Worm (Caenorhabditis elegans): ENCODE data around the gene F54B11.11.

DNA sequence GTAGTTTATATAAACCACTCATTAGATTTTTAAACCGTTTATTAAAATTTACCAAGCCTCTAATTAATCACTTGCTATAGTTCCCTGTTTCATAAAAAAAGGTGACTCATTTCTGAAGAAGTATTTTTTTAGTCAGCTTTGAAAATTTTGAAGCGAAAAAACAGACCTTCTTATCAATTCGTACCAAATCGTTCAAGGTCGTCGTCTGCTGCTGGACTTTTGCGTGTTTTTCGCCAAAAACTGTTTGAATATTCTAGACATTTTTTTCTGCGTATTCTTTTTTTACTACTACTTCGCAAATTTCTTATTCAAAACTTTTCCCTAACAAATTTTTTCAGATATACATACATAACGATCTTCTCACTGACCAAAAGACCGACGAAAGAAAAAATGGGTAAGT is 36.3 kb upstream of the F54B11.11 start, which contains the start of gene cah-4:
- TF ChIP-seq blmp-1 (tag; optimal IDR thresholded peaks at IDR 0.05; ENCODE audit: insufficient read depth) = no peak
- no peak for TF ChIP-seq snpc-4 (tag; optimal IDR thresholded peaks at IDR 0.05)
- TF ChIP-seq ztf-11 (tag; optimal IDR thresholded peaks at IDR 0.05) = no peak
- no peak for TF ChIP-seq nhr-23 (tag; optimal IDR thresholded peaks at IDR 0.05)
- no peak for TF ChIP-seq skn-1 (tag; optimal IDR thresholded peaks at IDR 0.05)
- no peak for TF ChIP-seq fos-1 (tag; optimal IDR thresholded peaks at IDR 0.05)

All from whole organism, L2 larva.